Worm (Caenorhabditis elegans) whole organism, L4/young adult: ENCODE results near the gene citk-2.

ENCODE experiments used
- W03F9.2 ChIP-seq: fragments of 150-350 bp; optimal IDR thresholded peaks from 2 replicates; lab custom pipeline; 2014; ENCODE audit warnings: missing biosample characterization, missing genetic modification characterization
- dao-5 ChIP-seq: sonication (generic microtip); optimal IDR thresholded peaks from 2 replicates; lab custom pipeline; 2016; ENCODE audit warnings: missing genotype, missing genetic modification characterization, moderate library complexity, missing compliant biosample characterization
- him-1 ChIP-seq: sonication (generic microtip); optimal IDR thresholded peaks from 2 replicates; lab custom pipeline; 2016; ENCODE audit warnings: missing genotype, missing genetic modification reagents, missing genetic modification characterization, missing compliant biosample characterization

- TF ChIP-seq W03F9.2 = no peak
- TF ChIP-seq dao-5 (tag; lab: Kevin White, UChicago) = no peak
- no peak for TF ChIP-seq him-1 (tag; lab: Kevin White, UChicago)
These were observed 15.2 kb upstream of the citk-2 start for ce11 chrII:4984151-4984550.
